Fruit fly (Drosophila melanogaster) whole organism, wandering third instar larva: Measurements from ENCODE around the gene CG11404.

Experiments used
- CG9705 ChIP-seq: fragments of 200-800 bp; sonication (Bioruptor generic); optimal IDR thresholded peaks from 2 replicates; lab custom pipeline; 2018; ENCODE audit warnings: missing biosample characterization, mild to moderate bottlenecking, missing genetic modification characterization
- CrebA ChIP-seq: fragments of 200-800 bp; sonication (Bioruptor generic); optimal IDR thresholded peaks from 2 replicates; lab custom pipeline; 2016; ENCODE audit warnings: missing biosample characterization, mild to moderate bottlenecking, missing genetic modification characterization, borderline replicate concordance
- Dfd ChIP-seq: fragments of >200 bp; optimal IDR thresholded peaks from 2 replicates; lab custom pipeline; 2017; ENCODE audit warnings: missing biosample characterization, missing genetic modification characterization
- Dif ChIP-seq: fragments of 200-275, 200-300 bp; sonication (Bioruptor generic); optimal IDR thresholded peaks from 2 replicates; lab custom pipeline; 2018; ENCODE audit warnings: missing biosample characterization, missing genetic modification characterization; ENCODE audit not compliant: partially characterized antibody
- HLH106 ChIP-seq: fragments of 200-800 bp; optimal IDR thresholded peaks from 3 replicates; lab custom pipeline; 2019; ENCODE audit warnings: missing biosample characterization, mild to moderate bottlenecking, missing genetic modification characterization, moderate library complexity
- Hr78 ChIP-seq: fragments of >200 bp; optimal IDR thresholded peaks from 2 replicates; lab custom pipeline; 2017; ENCODE audit warnings: missing biosample characterization, missing genetic modification characterization
- Hr83 ChIP-seq: fragments of 200-300 bp; sonication (Bioruptor generic); optimal IDR thresholded peaks from 2 replicates; lab custom pipeline; 2016; ENCODE audit warnings: missing biosample characterization, mild to moderate bottlenecking, missing genetic modification characterization, moderate library complexity; ENCODE audit not compliant: poor library complexity, severe bottlenecking
- Myc ChIP-seq: fragments of >200 bp; optimal IDR thresholded peaks from 2 replicates; lab custom pipeline; 2017
- Rel ChIP-seq, 2 experiments: fragments of 200-800 bp; sonication (Bioruptor generic) in 1 of 2; optimal IDR thresholded peaks; 2 replicates in 1 of 2; 3 replicates in 1 of 2; lab custom pipeline; 2016 to 2019; ENCODE audit warnings: mild to moderate bottlenecking in 2 of 2, missing biosample characterization in 2 of 2, missing genetic modification characterization in 2 of 2, moderate library complexity in 1 of 2
- Sp1 ChIP-seq: fragments of 200-800 bp; sonication (Bioruptor generic); optimal IDR thresholded peaks from 3 replicates; lab custom pipeline; 2019; ENCODE audit warnings: missing biosample characterization, mild to moderate bottlenecking, missing genetic modification characterization, moderate library complexity
- br ChIP-seq: fragments of 200-800 bp; sonication (Bioruptor generic); optimal IDR thresholded peaks from 2 replicates; lab custom pipeline; 2016; ENCODE audit warnings: missing biosample characterization, missing genetic modification characterization
- psq ChIP-seq: fragments of 200-800 bp; sonication (Bioruptor generic); optimal IDR thresholded peaks from 3 replicates; lab custom pipeline; 2017; ENCODE audit warnings: missing biosample characterization, mild to moderate bottlenecking, missing genetic modification characterization, moderate library complexity
- rgr ChIP-seq: fragments of 200-800 bp; sonication (Bioruptor generic); optimal IDR thresholded peaks from 3 replicates; lab custom pipeline; 2016; ENCODE audit warnings: missing biosample characterization, mild to moderate bottlenecking, missing genetic modification characterization
- woc ChIP-seq: sonication (Bioruptor generic); optimal IDR thresholded peaks from 2 replicates; lab custom pipeline; 2016; ENCODE audit warnings: missing biosample characterization, mild to moderate bottlenecking, missing genetic modification characterization

The CG11404 gene

dm6 chr3L:22587890-22588645 lies 39.8 kb downstream of the CG11404 start:
- no peak for TF ChIP-seq Rel (GFP tag; optimal IDR thresholded peaks at IDR 0.05; lab: Kevin White, UChicago)
- TF ChIP-seq Rel (tag; optimal IDR thresholded peaks at IDR 0.05; lab: Kevin White, UChicago) = no peak
- TF ChIP-seq woc (GFP tag; lab: Kevin White, UChicago) = no peak

dm6 chr3L:22589135-22589534 lies 40.9 kb downstream of the CG11404 start:
- no peak for TF ChIP-seq woc (GFP tag; lab: Kevin White, UChicago)
- TF ChIP-seq Myc (lab: Kevin White, UChicago) = no peak
- no peak for TF ChIP-seq Sp1
- no peak for TF ChIP-seq HLH106 (tag; lab: Kevin White, UChicago)
- TF ChIP-seq Dfd (GFP tag; lab: Kevin White, UChicago) = no peak
- TF ChIP-seq Hr83 = no peak
- no peak for TF ChIP-seq rgr (GFP tag; lab: Kevin White, UChicago)
- no peak for TF ChIP-seq Hr78 (GFP tag; lab: Kevin White, UChicago)
- TF ChIP-seq br = no peak
- TF ChIP-seq Dif = no peak
- TF ChIP-seq psq (GFP tag; lab: Kevin White, UChicago) = no peak
- no peak for TF ChIP-seq CG9705
- no peak for TF ChIP-seq Rel (GFP tag; optimal IDR thresholded peaks at IDR 0.05; lab: Kevin White, UChicago)
- no peak for TF ChIP-seq Rel (tag; optimal IDR thresholded peaks at IDR 0.05; lab: Kevin White, UChicago)
- no peak for TF ChIP-seq CrebA
